Worm (Caenorhabditis elegans) whole organism, mixed stage, embryonic: ENCODE measurements around the gene F52D10.2.

Experiments used
- elt-1 ChIP-seq: sonication (generic microtip); optimal IDR thresholded peaks from 2 replicates; lab custom pipeline; 2017; ENCODE audit warnings: missing genetic modification characterization, mild to moderate bottlenecking, missing compliant biosample characterization, antibody characterized with exemption, moderate library complexity, borderline replicate concordance; ENCODE audit not compliant: insufficient read depth
- elt-3 ChIP-seq: fragments of 150-350 bp; optimal IDR thresholded peaks from 2 replicates; lab custom pipeline; 2014; ENCODE audit warnings: missing biosample characterization, missing genetic modification characterization
- ham-2 ChIP-seq: fragments of 200-800 bp; sonication (Bioruptor generic); optimal IDR thresholded peaks from 2 replicates; lab custom pipeline; 2018; ENCODE audit warnings: mild to moderate bottlenecking, missing genetic modification characterization, missing compliant biosample characterization
- lin-13 ChIP-seq: fragments of 150-350 bp; optimal IDR thresholded peaks from 2 replicates; lab custom pipeline; 2014; ENCODE audit warnings: missing biosample characterization, missing genetic modification characterization
- lsy-2 ChIP-seq: fragments of 150-350 bp; optimal IDR thresholded peaks from 2 replicates; lab custom pipeline; 2014; ENCODE audit warnings: missing biosample characterization, missing genetic modification characterization
- nhr-237 ChIP-seq: fragments of 150-350 bp; optimal IDR thresholded peaks from 2 replicates; lab custom pipeline; 2014; ENCODE audit warnings: missing biosample characterization, missing genetic modification characterization
- nhr-28 ChIP-seq: fragments of 150-350 bp; optimal IDR thresholded peaks from 2 replicates; lab custom pipeline; 2014; ENCODE audit warnings: missing biosample characterization, missing genetic modification characterization
- snpc-4 ChIP-seq: fragments of 150-350 bp; optimal IDR thresholded peaks from 2 replicates; lab custom pipeline; 2014; ENCODE audit warnings: missing biosample characterization, missing genetic modification characterization
- unc-39 ChIP-seq: fragments of 150-350 bp; optimal IDR thresholded peaks from 2 replicates; lab custom pipeline; 2014; ENCODE audit warnings: missing biosample characterization, missing genetic modification characterization
- unc-62 ChIP-seq: fragments of 150-350 bp; optimal IDR thresholded peaks from 2 replicates; lab custom pipeline; 2014; ENCODE audit warnings: missing biosample characterization, missing genetic modification reagents, missing genetic modification characterization

- no peak for TF ChIP-seq elt-1 (tag; lab: Kevin White, UChicago)
- no peak for TF ChIP-seq nhr-237 (tag; lab: Kevin White, UChicago)
- no peak for TF ChIP-seq unc-62 (GFP tag; lab: Kevin White, UChicago)
- no peak for TF ChIP-seq ham-2 (GFP tag; lab: Kevin White, UChicago)
- TF ChIP-seq lsy-2 (tag; lab: Kevin White, UChicago), result no peak
- TF ChIP-seq unc-39 (tag; lab: Kevin White, UChicago), result no peak
- no peak for TF ChIP-seq snpc-4 (tag; lab: Kevin White, UChicago)
- no peak for TF ChIP-seq elt-3 (tag; lab: Kevin White, UChicago)
- no peak for TF ChIP-seq lin-13 (tag; lab: Kevin White, UChicago)
- no peak for TF ChIP-seq nhr-28
Observed at ce11 chrX:11572205-11572604, 19.3 kb downstream of the F52D10.2 start, which contains the start of gene frm-3.
